Worm (Caenorhabditis elegans): Measurements from ENCODE around the gene T21C9.6.

DNA sequence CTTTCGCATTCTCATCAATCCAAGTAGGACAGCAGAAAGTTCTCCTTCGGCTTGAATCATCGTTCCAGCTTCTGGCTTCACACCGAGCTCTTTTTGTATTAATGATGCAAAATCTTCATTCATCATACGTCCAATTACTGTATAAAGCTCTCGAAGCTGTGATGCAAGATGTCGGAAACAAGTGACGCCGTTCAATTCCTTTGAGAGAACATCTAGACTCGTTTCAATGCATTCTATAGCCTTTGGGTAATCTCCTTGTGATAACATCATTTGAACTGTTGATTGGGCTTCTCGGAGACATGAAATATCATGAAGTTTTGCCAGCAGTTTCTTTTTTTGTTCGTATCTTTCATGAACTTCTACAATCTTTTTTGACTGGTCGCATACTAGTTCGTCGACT, 13.2 kb upstream of the T21C9.6 start:
- no peak for TF ChIP-seq cog-1 (tag; optimal IDR thresholded peaks at IDR 0.05)
- no peak for TF ChIP-seq tab-1 (GFP tag; IDR thresholded peaks at IDR 0.05)
- no peak for TF ChIP-seq ztf-23 (GFP tag; IDR thresholded peaks at IDR 0.05)
- no peak for TF ChIP-seq T22C8.4 (GFP tag; IDR thresholded peaks at IDR 0.05)
- no peak for TF ChIP-seq flt-1 (GFP tag; IDR thresholded peaks at IDR 0.05)
- no peak for TF ChIP-seq klf-2 (GFP tag; conservative IDR thresholded peaks at IDR 0.05)
- no peak for TF ChIP-seq ztf-29 (GFP tag; IDR thresholded peaks at IDR 0.05)
- no peak for TF ChIP-seq ref-1 (GFP tag; conservative IDR thresholded peaks at IDR 0.05)
- no peak for TF ChIP-seq med-1 (GFP tag; optimal IDR thresholded peaks at IDR 0.05; ENCODE audit: insufficient read depth)
